Worm (Caenorhabditis elegans) whole organism, young adult: ENCODE data around the gene pinn-1.

Experiments used
- B0035.1 ChIP-seq: sonication (generic microtip); optimal IDR thresholded peaks from 2 replicates; lab custom pipeline; 2016; ENCODE audit warnings: missing genetic modification characterization, mild to moderate bottlenecking, missing compliant biosample characterization, missing genotype, missing genetic modification reagents
- B0336.3 ChIP-seq: fragments of 200-800 bp; sonication (Bioruptor generic); IDR thresholded peaks from 2 replicates; pipeline ENCODE4 v1.3.6; 2022; ENCODE audit warnings: missing genetic modification characterization, missing compliant biosample characterization
- C17E4.6 ChIP-seq: fragments of 200-800 bp; sonication (Bioruptor generic); IDR thresholded peaks from 2 replicates; pipeline ENCODE4 v1.3.6; 2022; ENCODE audit warnings: missing genetic modification reagents, missing genetic modification characterization, missing compliant biosample characterization
- D2030.7 ChIP-seq: fragments of 200-800 bp; sonication (Bioruptor generic); IDR thresholded peaks from 2 replicates; pipeline ENCODE4 v1.3.6; 2022; ENCODE audit warnings: missing genetic modification reagents, missing genetic modification characterization, missing compliant biosample characterization
- F33H1.4 ChIP-seq: fragments of 200-800 bp; sonication (Bioruptor generic); IDR thresholded peaks from 2 replicates; pipeline ENCODE4 v1.3.6; 2022; ENCODE audit warnings: missing genetic modification reagents, missing genetic modification characterization, missing compliant biosample characterization
- F37B4.10 ChIP-seq: fragments of 200-800 bp; sonication (Bioruptor generic); IDR thresholded peaks from 2 replicates; pipeline ENCODE4 v1.3.6; 2022; ENCODE audit warnings: missing genetic modification characterization, missing compliant biosample characterization
- F49E8.2 ChIP-seq: sonication (generic microtip); optimal IDR thresholded peaks from 3 replicates; lab custom pipeline; 2017; ENCODE audit warnings: missing genetic modification characterization, mild to moderate bottlenecking, missing compliant biosample characterization, antibody characterized with exemption, moderate library complexity; ENCODE audit not compliant: insufficient read depth
- F52B5.7 ChIP-seq: sonication (generic microtip); optimal IDR thresholded peaks from 2 replicates; lab custom pipeline; 2016; ENCODE audit warnings: mild to moderate bottlenecking, missing genetic modification characterization, missing compliant biosample characterization
- F57A8.1 ChIP-seq: fragments of 200-800 bp; sonication (Bioruptor generic); optimal IDR thresholded peaks from 2 replicates; lab custom pipeline; 2018; ENCODE audit warnings: mild to moderate bottlenecking, missing genetic modification characterization, moderate library complexity, missing compliant biosample characterization
- T26A5.8 ChIP-seq: sonication (generic microtip); optimal IDR thresholded peaks from 2 replicates; lab custom pipeline; 2016; ENCODE audit warnings: missing genetic modification characterization, missing compliant biosample characterization
- Y67H2A.10 ChIP-seq: fragments of 200-800 bp; sonication (Bioruptor generic); conservative IDR thresholded peaks from 2 replicates; pipeline ENCODE4 v1.3.6; 2022; ENCODE audit warnings: missing genetic modification reagents, missing genetic modification characterization, missing compliant biosample characterization
- Y95B8A.8 ChIP-seq: fragments of 200-800 bp; sonication (Bioruptor generic); IDR thresholded peaks from 2 replicates; pipeline ENCODE4 v1.3.6; 2022; ENCODE audit warnings: missing genetic modification reagents, missing genetic modification characterization, missing compliant biosample characterization
- atf-7 ChIP-seq: sonication (generic microtip); optimal IDR thresholded peaks from 2 replicates; lab custom pipeline; 2017; ENCODE audit warnings: mild to moderate bottlenecking, missing genetic modification characterization, missing compliant biosample characterization
- athp-1 ChIP-seq: sonication (generic microtip); optimal IDR thresholded peaks from 2 replicates; lab custom pipeline; 2017; ENCODE audit warnings: mild to moderate bottlenecking, missing genetic modification characterization, missing compliant biosample characterization
- attf-3 ChIP-seq: fragments of 200-800 bp; sonication (Bioruptor generic); conservative IDR thresholded peaks from 2 replicates; pipeline ENCODE4 v1.3.6; 2022; ENCODE audit warnings: missing genetic modification reagents, missing genetic modification characterization, missing compliant biosample characterization
- attf-5 ChIP-seq: fragments of 200-800 bp; sonication (Bioruptor generic); optimal IDR thresholded peaks from 2 replicates; lab custom pipeline; 2018; ENCODE audit warnings: mild to moderate bottlenecking, missing genetic modification characterization, missing compliant biosample characterization
- ccch-3 ChIP-seq: fragments of 200-800 bp; sonication (Bioruptor generic); optimal IDR thresholded peaks from 2 replicates; lab custom pipeline; 2018; ENCODE audit warnings: mild to moderate bottlenecking, missing genetic modification characterization, missing compliant biosample characterization
- cebp-2 ChIP-seq: fragments of 200-800 bp; sonication (Bioruptor generic); IDR thresholded peaks from 2 replicates; pipeline ENCODE4 v1.3.6; 2022; ENCODE audit warnings: missing genetic modification characterization, missing compliant biosample characterization
- ceh-27 ChIP-seq: fragments of 200-800 bp; sonication (Bioruptor generic); optimal IDR thresholded peaks from 2 replicates; lab custom pipeline; 2018; ENCODE audit warnings: mild to moderate bottlenecking, missing genetic modification characterization, moderate library complexity, missing compliant biosample characterization
- ceh-40 ChIP-seq: fragments of 200-800 bp; sonication (Bioruptor generic); IDR thresholded peaks from 2 replicates; pipeline ENCODE4 v1.3.6; 2022; ENCODE audit warnings: missing genetic modification characterization, missing compliant biosample characterization
- ceh-91 ChIP-seq: fragments of 200-800 bp; sonication (Bioruptor generic); IDR thresholded peaks from 2 replicates; pipeline ENCODE4 v1.3.6; 2022; ENCODE audit warnings: missing genetic modification reagents, missing genetic modification characterization, missing compliant biosample characterization
- chd-7 ChIP-seq: sonication (generic microtip); optimal IDR thresholded peaks from 2 replicates; lab custom pipeline; 2016; ENCODE audit warnings: mild to moderate bottlenecking, missing genetic modification characterization, moderate library complexity, missing compliant biosample characterization
- die-1 ChIP-seq: sonication (generic microtip); optimal IDR thresholded peaks from 2 replicates; lab custom pipeline; 2016; ENCODE audit warnings: missing genotype, mild to moderate bottlenecking, missing genetic modification characterization, missing compliant biosample characterization
- efl-1 ChIP-seq: fragments of 150-350 bp; optimal IDR thresholded peaks from 2 replicates; lab custom pipeline; 2014; ENCODE audit warnings: missing biosample characterization, missing genetic modification reagents, missing genetic modification characterization
- egl-18 ChIP-seq: fragments of 200-800 bp; sonication (Bioruptor generic); IDR thresholded peaks from 2 replicates; pipeline ENCODE4 v1.3.6; 2022; ENCODE audit warnings: missing genetic modification reagents, missing genetic modification characterization, missing compliant biosample characterization
- egrh-3 ChIP-seq: fragments of 200-800 bp; sonication (Bioruptor generic); IDR thresholded peaks from 2 replicates; pipeline ENCODE4 v1.3.6; 2022; ENCODE audit warnings: missing genetic modification reagents, missing genetic modification characterization, missing compliant biosample characterization
- ets-4 ChIP-seq: fragments of 200-800 bp; sonication (Bioruptor generic); optimal IDR thresholded peaks from 2 replicates; lab custom pipeline; 2018; ENCODE audit warnings: mild to moderate bottlenecking, missing genetic modification characterization, missing compliant biosample characterization
- hlh-12 ChIP-seq: sonication (generic microtip); optimal IDR thresholded peaks from 2 replicates; lab custom pipeline; 2016; ENCODE audit warnings: missing genetic modification characterization, missing compliant biosample characterization
- hmg-1.2 ChIP-seq: fragments of 200-800 bp; sonication (Bioruptor generic); IDR thresholded peaks from 2 replicates; pipeline ENCODE4 v1.3.6; 2022; ENCODE audit warnings: missing genetic modification reagents, missing genetic modification characterization, missing compliant biosample characterization
- hmg-20 ChIP-seq: fragments of 200-800 bp; sonication (Bioruptor generic); IDR thresholded peaks from 2 replicates; pipeline ENCODE4 v1.3.6; 2022; ENCODE audit warnings: missing genetic modification reagents, missing genetic modification characterization, missing compliant biosample characterization
- hsf-1 ChIP-seq: fragments of 200-800 bp; sonication (Bioruptor generic); IDR thresholded peaks from 2 replicates; pipeline ENCODE4 v1.3.6; 2022; ENCODE audit warnings: missing genetic modification reagents, missing genetic modification characterization, missing compliant biosample characterization
- lag-1 ChIP-seq: fragments of 200-800 bp; sonication (Bioruptor generic); IDR thresholded peaks from 2 replicates; pipeline ENCODE4 v1.3.6; 2022; ENCODE audit warnings: missing genetic modification reagents, missing genetic modification characterization, missing compliant biosample characterization
- lin-40 ChIP-seq: sonication (generic microtip); optimal IDR thresholded peaks from 2 replicates; lab custom pipeline; 2016; ENCODE audit warnings: missing genetic modification characterization, mild to moderate bottlenecking, missing compliant biosample characterization, missing genotype, missing genetic modification reagents
- madf-6 ChIP-seq: fragments of 200-800 bp; sonication (Bioruptor generic); IDR thresholded peaks from 2 replicates; pipeline ENCODE4 v1.3.6; 2022; ENCODE audit warnings: missing genetic modification reagents, missing genetic modification characterization, missing compliant biosample characterization
- madf-8 ChIP-seq: fragments of 200-800 bp; sonication (Bioruptor generic); conservative IDR thresholded peaks from 2 replicates; pipeline ENCODE4 v1.3.6; 2022; ENCODE audit warnings: missing genetic modification reagents, missing genetic modification characterization, missing compliant biosample characterization
- mcd-1 ChIP-seq: fragments of 200-800 bp; sonication (Bioruptor generic); IDR thresholded peaks from 2 replicates; pipeline ENCODE4 v1.3.6; 2022; ENCODE audit warnings: missing genetic modification reagents, missing genetic modification characterization, missing compliant biosample characterization
- pha-4 ChIP-seq: fragments of 150-350 bp; sonication (generic microtip); optimal IDR thresholded peaks from 2 replicates; lab custom pipeline; 2014; ENCODE audit warnings: missing biosample characterization, missing genetic modification reagents, missing genetic modification characterization
- rcor-1 ChIP-seq: fragments of 200-800 bp; sonication (Bioruptor generic); IDR thresholded peaks from 2 replicates; pipeline ENCODE4 v1.3.6; 2022; ENCODE audit warnings: missing genetic modification reagents, missing genetic modification characterization, missing compliant biosample characterization
- rec-8 ChIP-seq, 2 experiments: sonication (generic microtip); optimal IDR thresholded peaks; 2 replicates each; lab custom pipeline; 2016; ENCODE audit warnings: mild to moderate bottlenecking in 2 of 2, missing genetic modification characterization in 2 of 2, missing genetic modification reagents in 2 of 2, missing genotype in 2 of 2, missing biosample characterization in 1 of 2, missing compliant biosample characterization in 1 of 2, moderate library complexity in 1 of 2
- snpc-1.1 ChIP-seq: sonication (generic microtip); optimal IDR thresholded peaks from 2 replicates; lab custom pipeline; 2017; ENCODE audit warnings: missing genetic modification characterization, mild to moderate bottlenecking, missing compliant biosample characterization, antibody characterized with exemption, moderate library complexity, missing genotype, missing genetic modification reagents; ENCODE audit not compliant: insufficient read depth
- snpc-4 ChIP-seq, 5 experiments: fragments of 150-350 bp in 1 of 5; sonication (generic microtip) in 4 of 5; optimal IDR thresholded peaks; 2 replicates each; lab custom pipeline; 2014 to 2018; ENCODE audit warnings: missing genetic modification characterization in 5 of 5, missing biosample characterization in 3 of 5, antibody characterized with exemption in 2 of 5, mild to moderate bottlenecking in 2 of 5, missing compliant biosample characterization in 2 of 5, missing genotype in 2 of 5, moderate library complexity in 2 of 5, missing genetic modification reagents in 1 of 5
- somi-1 ChIP-seq: fragments of 200-800 bp; sonication (Bioruptor generic); optimal IDR thresholded peaks from 2 replicates; lab custom pipeline; 2018; ENCODE audit warnings: mild to moderate bottlenecking, missing genetic modification characterization, missing compliant biosample characterization
- tbx-9 ChIP-seq: sonication (generic microtip); optimal IDR thresholded peaks from 2 replicates; lab custom pipeline; 2016; ENCODE audit warnings: borderline replicate concordance, missing genetic modification characterization, inconsistent platforms, missing compliant biosample characterization
- xnd-1 ChIP-seq: sonication (generic microtip); optimal IDR thresholded peaks from 2 replicates; lab custom pipeline; 2016; ENCODE audit warnings: missing genotype, missing genetic modification reagents, missing genetic modification characterization, missing compliant biosample characterization
- ztf-18 ChIP-seq: sonication (generic microtip); optimal IDR thresholded peaks from 2 replicates; lab custom pipeline; 2016; ENCODE audit warnings: missing genotype, mild to moderate bottlenecking, missing genetic modification characterization, missing compliant biosample characterization
- ztf-22 ChIP-seq: fragments of 200-800 bp; sonication (Bioruptor generic); optimal IDR thresholded peaks from 2 replicates; lab custom pipeline; 2018; ENCODE audit warnings: mild to moderate bottlenecking, missing genetic modification characterization, moderate library complexity, missing compliant biosample characterization
- ztf-6 ChIP-seq: fragments of 200-800 bp; sonication (Bioruptor generic); IDR thresholded peaks from 2 replicates; pipeline ENCODE4 v1.3.6; 2022; ENCODE audit warnings: missing genetic modification reagents, missing genetic modification characterization, missing compliant biosample characterization

pinn-1 gene

DNA sequence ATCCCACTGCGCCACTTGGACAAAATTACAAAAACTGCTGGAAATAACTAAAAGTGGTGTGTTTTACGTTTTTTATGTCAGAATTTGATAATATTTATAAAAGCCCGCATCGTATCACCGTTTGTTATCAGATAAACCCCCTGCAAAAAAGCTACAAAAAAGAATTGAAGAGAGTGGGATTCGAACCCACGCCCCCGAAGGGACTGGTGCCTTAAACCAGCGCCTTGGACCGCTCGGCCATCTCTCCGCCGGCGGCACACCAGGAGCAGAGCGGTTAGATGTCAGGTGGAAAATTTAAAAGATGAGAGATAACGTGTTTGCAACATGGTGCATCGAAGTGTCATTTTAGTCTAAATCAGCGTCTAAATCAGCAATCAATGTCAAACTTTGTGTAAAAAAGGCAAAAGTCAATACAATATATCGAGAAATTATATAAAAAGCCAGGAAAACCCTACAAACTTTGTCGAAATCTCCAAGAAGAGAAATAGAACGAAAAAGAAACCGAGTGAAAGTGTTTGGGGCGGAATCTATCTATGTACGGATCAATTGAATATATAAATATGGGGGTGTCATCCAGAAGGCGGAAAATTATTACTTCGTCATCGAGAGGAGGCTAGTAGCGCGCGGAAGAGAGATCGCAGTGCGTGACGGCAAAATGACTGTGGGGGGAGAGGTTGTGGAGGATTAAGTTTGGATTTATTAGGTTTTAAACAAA is 27.3 kb downstream of the pinn-1 start (continued):
- TF ChIP-seq F57A8.1 (GFP tag; lab: Kevin White, UChicago) (no peak), F37B4.10 (GFP tag; lab: Robert Waterston, UW) (no peak), ccch-3 (GFP tag; lab: Kevin White, UChicago) (no peak), egrh-3 (peak; percentile 77), snpc-4 (GFP tag; optimal IDR thresholded peaks at IDR 0.05; lab: Kevin White, UChicago) (no peak), snpc-4 (tag; optimal IDR thresholded peaks at IDR 0.05; lab: Kevin White, UChicago) (no peak), attf-3 (GFP tag; lab: Robert Waterston, UW) (no peak), egl-18 (GFP tag; lab: Robert Waterston, UW) (no peak), ztf-18 (tag; lab: Kevin White, UChicago) (peak; percentile 33), lag-1 (GFP tag; lab: Robert Waterston, UW) (no peak), ceh-91 (GFP tag; lab: Robert Waterston, UW) (0 out of 2 replicates have a peak, but pooled peaks have one; percentile 39), hmg-1.2 (GFP tag; lab: Robert Waterston, UW) (peak; percentile 66), B0336.3 (GFP tag; lab: Robert Waterston, UW) (peak; percentile 56; the same call in 1 of the 2 replicates), F33H1.4 (0 out of 2 replicates have a peak, but pooled peaks have one; percentile 17), hlh-12 (tag; lab: Kevin White, UChicago) (no peak), somi-1 (GFP tag; lab: Kevin White, UChicago) (no peak), lin-40 (tag; lab: Kevin White, UChicago) (no peak), Y67H2A.10 (no peak), ets-4 (GFP tag; lab: Kevin White, UChicago) (no peak), D2030.7 (GFP tag; lab: Robert Waterston, UW) (peak; percentile 78), T26A5.8 (no peak), ceh-27 (GFP tag; lab: Kevin White, UChicago) (no peak), madf-8 (GFP tag; lab: Robert Waterston, UW) (no peak), hmg-20 (GFP tag; lab: Robert Waterston, UW) (no peak), tbx-9 (tag; lab: Kevin White, UChicago) (no peak), hsf-1 (no peak), cebp-2 (no peak), ceh-40 (GFP tag; lab: Robert Waterston, UW) (no peak), C17E4.6 (GFP tag; lab: Robert Waterston, UW) (no peak), athp-1 (tag; lab: Kevin White, UChicago) (peak; percentile 3), atf-7 (tag; lab: Kevin White, UChicago) (no peak), rcor-1 (peak; percentile 39; the same call in 1 of the 2 replicates), ztf-22 (GFP tag; lab: Kevin White, UChicago) (no peak), xnd-1 (no peak), snpc-1.1 (tag; lab: Kevin White, UChicago) (peak; percentile 4), mcd-1 (GFP tag; lab: Robert Waterston, UW) (peak; percentile 57), Y95B8A.8 (GFP tag; lab: Robert Waterston, UW) (peak; percentile 26; the same call in 1 of the 2 replicates), madf-6 (peak; percentile 59; the same call in 1 of the 2 replicates), B0035.1 (tag; lab: Kevin White, UChicago) (no peak), F49E8.2 (peak; percentile 15), pha-4 (tag; lab: Kevin White, UChicago) (no peak), chd-7 (tag; lab: Kevin White, UChicago) (peak; percentile 33), F52B5.7 (peak; percentile 48), die-1 (tag; lab: Kevin White, UChicago) (peak; percentile 73), attf-5 (GFP tag; lab: Kevin White, UChicago) (no peak), rec-8 (tag; optimal IDR thresholded peaks at IDR 0.05; lab: Kevin White, UChicago) (no peak), ztf-6 (GFP tag; lab: Robert Waterston, UW) (no peak), efl-1 (GFP tag; lab: Kevin White, UChicago) (no peak)
